Worm (Caenorhabditis elegans) whole organism, L2 larva: ENCODE results near the gene mdt-4.

Experiments
- R02D3.7 ChIP-seq: fragments of 150-350 bp; optimal IDR thresholded peaks from 2 replicates; lab custom pipeline; 2014; ENCODE audit warnings: missing biosample characterization, missing genetic modification characterization
- aly-2 ChIP-seq: fragments of 150-350 bp; optimal IDR thresholded peaks from 2 replicates; lab custom pipeline; 2014; ENCODE audit warnings: missing biosample characterization, missing genetic modification characterization
- ceh-16 ChIP-seq: fragments of 150-350 bp; optimal IDR thresholded peaks from 2 replicates; lab custom pipeline; 2014; ENCODE audit warnings: missing biosample characterization, missing genetic modification characterization
- ceh-82 ChIP-seq: fragments of 150-350 bp; optimal IDR thresholded peaks from 2 replicates; lab custom pipeline; 2014; ENCODE audit warnings: missing biosample characterization, missing genetic modification characterization
- dmd-4 ChIP-seq: sonication (generic microtip); optimal IDR thresholded peaks from 2 replicates; lab custom pipeline; 2017; ENCODE audit warnings: missing biosample characterization, missing genetic modification characterization
- mdl-1 ChIP-seq, 2 experiments: fragments of 150-350 bp in 1 of 2; sonication (generic microtip) in 1 of 2; optimal IDR thresholded peaks; 2 replicates each; lab custom pipeline; 2017; ENCODE audit warnings: missing biosample characterization in 2 of 2, missing genetic modification characterization in 2 of 2
- nhr-23 ChIP-seq: fragments of 150-350 bp; optimal IDR thresholded peaks from 2 replicates; lab custom pipeline; 2014; ENCODE audit warnings: missing biosample characterization, missing genetic modification reagents, missing genetic modification characterization
- ztf-1 ChIP-seq: fragments of 200-800 bp; sonication (Bioruptor generic); conservative IDR thresholded peaks from 2 replicates; pipeline ENCODE4 v1.3.6; 2022; ENCODE audit warnings: missing genetic modification characterization, missing compliant biosample characterization

DNA sequence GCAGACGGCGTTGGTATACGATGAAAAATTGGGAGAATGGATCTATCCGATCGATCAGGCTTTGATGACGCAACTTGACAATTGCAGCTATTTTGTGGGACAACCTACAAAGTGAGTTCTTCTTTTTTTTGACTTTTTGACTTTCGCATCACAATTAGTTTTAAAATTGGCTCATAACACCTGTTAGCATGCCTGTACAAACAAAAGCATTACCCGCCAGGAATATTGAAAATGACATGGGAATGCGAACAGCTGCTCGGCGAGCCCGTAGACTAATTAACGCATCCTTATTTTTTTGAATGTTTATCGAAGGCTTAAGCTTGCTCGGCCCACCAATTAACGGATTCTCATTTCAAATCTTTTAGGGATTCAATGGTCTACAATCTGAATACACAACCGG, 43.5 kb upstream of the mdt-4 start:
- TF ChIP-seq dmd-4 (tag; lab: Kevin White, UChicago) (no peak), ztf-1 (GFP tag; lab: Robert Waterston, UW) (no peak), mdl-1 (tag; optimal IDR thresholded peaks at IDR 0.05; lab: Kevin White, UChicago) (no peak), aly-2 (tag; lab: Kevin White, UChicago) (no peak), ceh-82 (tag; lab: Kevin White, UChicago) (no peak), R02D3.7 (tag; lab: Kevin White, UChicago) (no peak), ceh-16 (tag; lab: Kevin White, UChicago) (no peak), nhr-23 (no peak)
